Fruit fly (Drosophila melanogaster): ENCODE data around the gene SelR.

The SelR gene

dm6 chr3R:10849515-10849973 lies 18.9 kb downstream of the SelR start, which contains the start of gene CG42394 (continued):
- TF ChIP-seq CG30431 (GFP tag; optimal IDR thresholded peaks at IDR 0.05) = peak; percentile 90
- TF ChIP-seq CG3847 (GFP tag; IDR thresholded peaks at IDR 0.05) = peak; percentile 87
- peak in 1 of 2 experiments; percentile 94 for TF ChIP-seq Eip74EF (GFP tag; optimal IDR thresholded peaks at IDR 0.05)
- TF ChIP-seq al (GFP tag; IDR thresholded peaks at IDR 0.05) = peak; percentile 91
- no peak for TF ChIP-seq tll (GFP tag; optimal IDR thresholded peaks at IDR 0.05)
- TF ChIP-seq CG3281 (GFP tag; optimal IDR thresholded peaks at IDR 0.05) = peak; percentile 98
- TF ChIP-seq bowl (GFP tag; IDR thresholded peaks at IDR 0.05) = peak; percentile 87
- peak; percentile 17 for TF ChIP-seq zfh2 (GFP tag; optimal IDR thresholded peaks at IDR 0.05)
- peak; percentile 99 for TF ChIP-seq CG9727 (GFP tag; optimal IDR thresholded peaks at IDR 0.05)
- TF ChIP-seq wor (GFP tag; IDR thresholded peaks at IDR 0.05) = peak; percentile 89
- peak; percentile 93 for TF ChIP-seq CG18619 (GFP tag; optimal IDR thresholded peaks at IDR 0.05)
- TF ChIP-seq Max (GFP tag; optimal IDR thresholded peaks at IDR 0.05) = peak; percentile 96
- no peak for TF ChIP-seq ash1 (GFP tag; optimal IDR thresholded peaks at IDR 0.05)
- TF ChIP-seq zfh1 (GFP tag; IDR thresholded peaks at IDR 0.05) = peak; percentile 94
- no peak for TF ChIP-seq dan (GFP tag; IDR thresholded peaks at IDR 0.05)
- TF ChIP-seq Camta (GFP tag; optimal IDR thresholded peaks at IDR 0.05) = peak; percentile 80
- TF ChIP-seq CG3065 (GFP tag; optimal IDR thresholded peaks at IDR 0.05) = peak; percentile 81
- peak; percentile 78 for TF ChIP-seq peb (GFP tag; IDR thresholded peaks at IDR 0.05)
- TF ChIP-seq CG6689 (GFP tag; IDR thresholded peaks at IDR 0.05) = peak; percentile 93
- peak; percentile 91 for TF ChIP-seq Awh (GFP tag; IDR thresholded peaks at IDR 0.05)
- TF ChIP-seq so (GFP tag; IDR thresholded peaks at IDR 0.05) = peak; percentile 95; the same call in 2 of the 3 replicates
- peak; percentile 97 for TF ChIP-seq bcd (GFP tag; optimal IDR thresholded peaks at IDR 0.05)
- peak; percentile 90 for TF ChIP-seq tap (tag; optimal IDR thresholded peaks at IDR 0.05)
- TF ChIP-seq CG11695 (GFP tag; IDR thresholded peaks at IDR 0.05) = peak; percentile 97
- peak; percentile 87 for TF ChIP-seq CG11093 (GFP tag; IDR thresholded peaks at IDR 0.05)
- TF ChIP-seq ftz-f1 (GFP tag; optimal IDR thresholded peaks at IDR 0.05) = no peak
- peak; percentile 53 for TF ChIP-seq fu2 (GFP tag; optimal IDR thresholded peaks at IDR 0.05)
- peak; percentile 87 for TF ChIP-seq gsb (GFP tag; IDR thresholded peaks at IDR 0.05)
- TF ChIP-seq Hr39 (optimal IDR thresholded peaks at IDR 0.05) = no peak
- TF ChIP-seq CG9609 (GFP tag; optimal IDR thresholded peaks at IDR 0.05) = peak; percentile 41
- peak; percentile 93 for TF ChIP-seq CG8359 (GFP tag; optimal IDR thresholded peaks at IDR 0.05; ENCODE audit: borderline replicate concordance)
- peak; percentile 99 for TF ChIP-seq CG18262 (tag; optimal IDR thresholded peaks at IDR 0.05)
- TF ChIP-seq wek (GFP tag; optimal IDR thresholded peaks at IDR 0.05) = peak; percentile 12
- peak; percentile 86 for TF ChIP-seq CG12155 (GFP tag; optimal IDR thresholded peaks at IDR 0.05)
- TF ChIP-seq ken (GFP tag; IDR thresholded peaks at IDR 0.05) = peak; percentile 89
- peak; percentile 99 for TF ChIP-seq CG31441 (GFP tag; IDR thresholded peaks at IDR 0.05)
- peak; percentile 92 for TF ChIP-seq CG6765 (GFP tag; optimal IDR thresholded peaks at IDR 0.05)
- TF ChIP-seq CG5180 (GFP tag; optimal IDR thresholded peaks at IDR 0.05) = peak; percentile 100
- peak; percentile 96 for TF ChIP-seq CG11504 (tag; optimal IDR thresholded peaks at IDR 0.05)
- no peak for TF ChIP-seq Dref (GFP tag; IDR thresholded peaks at IDR 0.05)
- peak; percentile 96 for TF ChIP-seq CG12104 (GFP tag; optimal IDR thresholded peaks at IDR 0.05)
- peak; percentile 91 for TF ChIP-seq Dek (tag; optimal IDR thresholded peaks at IDR 0.05)
- peak; percentile 90 for TF ChIP-seq CG1529 (GFP tag; optimal IDR thresholded peaks at IDR 0.05)
- TF ChIP-seq schlank (tag; optimal IDR thresholded peaks at IDR 0.05) = peak; percentile 70
- no peak for TF ChIP-seq Lpt (GFP tag; optimal IDR thresholded peaks at IDR 0.05)
- TF ChIP-seq CG2712 (tag; optimal IDR thresholded peaks at IDR 0.05) = peak; percentile 99
- TF ChIP-seq Hr78 (GFP tag; optimal IDR thresholded peaks at IDR 0.05) = peak in 1 of 2 experiments; percentile 85
- peak; percentile 63 for TF ChIP-seq fd102C (GFP tag; optimal IDR thresholded peaks at IDR 0.05)
- TF ChIP-seq CG17328 (GFP tag; IDR thresholded peaks at IDR 0.05) = peak; percentile 95
- TF ChIP-seq CG12071 (GFP tag; optimal IDR thresholded peaks at IDR 0.05) = peak; percentile 75
- peak; percentile 18 for TF ChIP-seq emc (GFP tag; optimal IDR thresholded peaks at IDR 0.05)

Data from whole organism, embryonic.